Worm (Caenorhabditis elegans): ENCODE results near the gene K11H12.6.
A peak's percentile ranks its signal among the peaks of the same experiment; 100 is the strongest.

The K11H12.6 gene

DNA sequence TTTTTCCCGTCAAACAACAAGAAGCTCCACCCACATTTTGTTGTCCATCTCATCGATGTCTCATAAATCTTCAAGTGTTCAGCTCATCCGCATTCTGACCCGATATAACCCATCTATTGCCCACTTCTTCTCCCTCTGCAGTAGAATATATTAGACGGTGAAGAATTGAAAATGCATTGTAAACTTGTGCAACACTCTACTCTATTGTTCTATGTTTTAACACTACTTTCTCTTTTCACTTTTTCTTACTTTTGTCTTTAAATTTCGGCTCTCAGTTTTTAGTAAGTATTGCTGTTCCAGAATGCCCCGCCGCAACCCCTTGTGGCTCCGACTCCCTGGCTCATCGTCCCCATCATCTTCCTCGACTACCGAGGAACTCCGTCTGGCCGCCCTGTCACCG lies 17.7 kb upstream of the K11H12.6 start, which contains the start of gene K11H12.9:
Gene K11H12.9 (plus strand): TSS at position 301 of the 400 bp plus-strand sequence.
- TF ChIP-seq efl-1 (optimal IDR thresholded peaks at IDR 0.05) = no peak
- TF ChIP-seq efl-1 (GFP tag; optimal IDR thresholded peaks at IDR 0.05 in 1 of 2) = peak in 1 of 2 experiments; percentile 41
- TF ChIP-seq isw-1 (GFP tag; IDR thresholded peaks at IDR 0.05) = no peak
- no peak for TF ChIP-seq nhr-85 (tag)
- no peak for TF ChIP-seq ets-5 (GFP tag; IDR thresholded peaks at IDR 0.05)

DNA sequence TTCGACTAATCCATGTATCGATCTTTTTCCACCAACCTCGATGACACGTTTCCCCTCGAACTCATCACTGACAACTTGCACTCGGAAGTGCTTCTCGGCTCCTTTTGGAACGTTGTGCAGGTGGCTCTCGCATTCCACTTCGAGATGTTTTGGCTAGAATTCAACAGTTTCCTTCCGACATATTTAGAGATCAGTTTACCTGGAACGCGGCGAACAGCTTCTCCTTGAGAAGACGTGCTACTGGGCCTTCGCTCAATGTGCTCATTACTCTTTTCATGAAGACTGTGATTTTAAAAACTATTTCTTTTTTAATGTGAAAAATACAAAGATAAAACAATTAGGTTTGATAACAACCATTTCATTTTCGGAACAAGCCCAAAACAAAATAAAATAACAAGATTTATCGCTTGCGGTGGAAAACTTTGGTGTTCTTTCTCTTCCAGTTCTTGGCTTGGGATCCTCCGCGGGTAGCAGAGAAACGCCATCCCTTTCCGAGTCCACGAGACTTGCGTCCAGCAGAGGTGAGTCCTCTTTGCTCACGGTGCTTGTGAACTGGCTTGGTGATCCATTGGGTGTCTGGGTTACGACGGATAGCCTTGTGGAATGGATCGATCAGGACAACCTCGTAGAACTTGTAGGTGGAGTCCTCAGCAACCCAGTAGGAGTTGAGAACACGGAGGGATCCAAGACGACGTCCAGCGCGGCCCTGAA lies 13.8 kb upstream of the K11H12.6 start, which contains the start of gene K11H12.1:
Gene K11H12.1 (minus strand): TSS at position 284 of the 711 bp plus-strand sequence.
- TF ChIP-seq lsy-2 (tag; optimal IDR thresholded peaks at IDR 0.05) = peak in 1 of 2 experiments; percentile 46
- TF ChIP-seq nhr-85 (tag) = peak; percentile 37
- TF ChIP-seq ceh-82 (tag; optimal IDR thresholded peaks at IDR 0.05) = no peak
- no peak for TF ChIP-seq ztf-11 (tag; optimal IDR thresholded peaks at IDR 0.05)
- no peak for TF ChIP-seq vab-15 (tag; optimal IDR thresholded peaks at IDR 0.05)
- TF ChIP-seq blmp-1 (tag; optimal IDR thresholded peaks at IDR 0.05) = no peak
- no peak for TF ChIP-seq unc-62 (GFP tag; optimal IDR thresholded peaks at IDR 0.05)
- TF ChIP-seq mep-1 (tag; optimal IDR thresholded peaks at IDR 0.05) = no peak
- TF ChIP-seq efl-1 (optimal IDR thresholded peaks at IDR 0.05) = no peak
- TF ChIP-seq efl-1 (GFP tag; optimal IDR thresholded peaks at IDR 0.05 in 1 of 2) = peak in 1 of 2 experiments; percentile 63
- TF ChIP-seq unc-86 (tag; optimal IDR thresholded peaks at IDR 0.05) = no peak

DNA sequence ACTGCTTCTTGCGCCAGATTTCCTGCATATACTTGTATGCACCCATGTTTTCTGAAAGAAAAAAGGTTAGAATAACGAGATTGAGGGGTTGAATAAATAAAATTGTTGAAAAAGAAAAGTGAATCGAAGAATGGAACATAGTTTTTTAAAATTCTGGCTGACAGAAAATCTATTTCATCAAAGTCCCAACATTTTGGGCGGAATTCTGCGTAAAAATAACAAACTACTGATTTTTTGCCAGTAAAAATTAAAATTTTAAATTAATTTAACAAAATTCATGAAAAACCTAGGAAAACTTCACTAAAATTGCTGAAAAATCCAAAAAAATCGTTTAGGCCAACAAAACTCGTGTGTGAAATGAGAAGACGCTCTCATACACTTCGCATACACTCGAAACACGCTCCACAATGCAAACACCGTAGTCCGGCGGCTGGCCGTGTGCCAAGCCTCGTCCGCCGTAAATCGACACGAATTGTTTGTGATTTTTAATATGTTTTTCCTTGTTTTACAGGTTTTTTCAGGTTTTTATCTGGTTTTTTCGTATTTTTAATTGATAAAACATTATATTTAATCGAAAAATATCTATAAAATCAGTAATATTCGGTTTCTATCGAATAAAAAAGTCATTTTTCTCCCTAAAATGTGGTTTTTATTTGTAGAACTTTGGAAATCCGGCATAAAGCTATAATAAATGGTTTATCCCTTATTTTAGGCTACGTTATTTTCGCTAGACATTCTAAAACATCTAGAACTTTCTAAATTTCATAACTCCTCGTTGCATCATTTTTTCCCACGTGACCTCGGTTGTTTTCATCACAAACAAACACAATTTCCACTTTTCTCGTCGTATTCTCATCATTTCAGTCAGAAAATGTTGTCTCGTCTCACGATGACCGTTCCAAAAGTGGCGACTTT lies 12.3 kb upstream of the K11H12.6 start, which contains the start of the genes rpl-15 and K11H12.8:
Gene rpl-15 (minus strand): TSS at position 51 of the 915 bp plus-strand sequence.
Gene K11H12.8 (plus strand): TSS at position 865 of the 915 bp plus-strand sequence.
- peak; percentile 100 for TF ChIP-seq C16A3.4 (tag; optimal IDR thresholded peaks at IDR 0.05)
- peak; percentile 100 for TF ChIP-seq ceh-88 (GFP tag; IDR thresholded peaks at IDR 0.05)
- peak; percentile 98 for TF ChIP-seq ceh-8 (GFP tag; optimal IDR thresholded peaks at IDR 0.05)
- TF ChIP-seq nhr-20 (tag; optimal IDR thresholded peaks at IDR 0.05) = peak; percentile 100
- peak; percentile 99 for TF ChIP-seq xbp-1 (tag; optimal IDR thresholded peaks at IDR 0.05)
- peak; percentile 99 for TF ChIP-seq unc-86 (tag; optimal IDR thresholded peaks at IDR 0.05)
- TF ChIP-seq aly-2 (tag; optimal IDR thresholded peaks at IDR 0.05) = peak; percentile 98
- TF ChIP-seq mef-2 (tag; optimal IDR thresholded peaks at IDR 0.05) = peak; percentile 98
- peak; percentile 98 for TF ChIP-seq sox-4 (tag; optimal IDR thresholded peaks at IDR 0.05)
- peak; percentile 100 for TF ChIP-seq pax-3 (tag; optimal IDR thresholded peaks at IDR 0.05)
- peak; percentile 33 for TF ChIP-seq nhr-28 (tag; optimal IDR thresholded peaks at IDR 0.05)
- peak; percentile 97 for TF ChIP-seq elt-2 (tag; optimal IDR thresholded peaks at IDR 0.05)
- TF ChIP-seq efl-1 (optimal IDR thresholded peaks at IDR 0.05) = peak; percentile 97 to 98
- TF ChIP-seq efl-1 (GFP tag; optimal IDR thresholded peaks at IDR 0.05 in 1 of 2) = peak; percentile 89 to 99
- TF ChIP-seq lin-35 (GFP tag; optimal IDR thresholded peaks at IDR 0.05) = peak; percentile 95 to 97
- peak; percentile 100 for TF ChIP-seq nhr-77 (tag; optimal IDR thresholded peaks at IDR 0.05)
- TF ChIP-seq ces-1 (GFP tag; optimal IDR thresholded peaks at IDR 0.05) = peak; percentile 82
- no peak for TF ChIP-seq alr-1 (tag; optimal IDR thresholded peaks at IDR 0.05; ENCODE audit: borderline replicate concordance)
- peak; percentile 89 for TF ChIP-seq C34B4.2 (tag; optimal IDR thresholded peaks at IDR 0.05)
- peak; percentile 93 to 95 (median 94) for TF ChIP-seq dpl-1 (GFP tag; optimal IDR thresholded peaks at IDR 0.05)
- TF ChIP-seq fos-1 (tag; optimal IDR thresholded peaks at IDR 0.05) = peak; percentile 98
- TF ChIP-seq nhr-11 (tag; optimal IDR thresholded peaks at IDR 0.05) = peak; percentile 96
- peak; percentile 100 for TF ChIP-seq rnt-1 (tag; optimal IDR thresholded peaks at IDR 0.05)
- TF ChIP-seq egl-27 (tag; optimal IDR thresholded peaks at IDR 0.05) = peak; percentile 44 to 98
- TF ChIP-seq nhr-76 (tag; optimal IDR thresholded peaks at IDR 0.05) = peak; percentile 93
- peak; percentile 88 for TF ChIP-seq pag-3 (tag; optimal IDR thresholded peaks at IDR 0.05; ENCODE audit: borderline replicate concordance, insufficient read depth)
- TF ChIP-seq ceh-90 (tag; optimal IDR thresholded peaks at IDR 0.05) = peak; percentile 80
- no peak for TF ChIP-seq sptf-1 (tag; optimal IDR thresholded peaks at IDR 0.05)
- TF ChIP-seq isw-1 (GFP tag; IDR thresholded peaks at IDR 0.05) = peak; percentile 99
- peak; percentile 97 for TF ChIP-seq skn-1 (tag; optimal IDR thresholded peaks at IDR 0.05)
- peak; percentile 93 for TF ChIP-seq ceh-63 (GFP tag; optimal IDR thresholded peaks at IDR 0.05)
- TF ChIP-seq fkh-10 (GFP tag; optimal IDR thresholded peaks at IDR 0.05) = peak; percentile 99
- TF ChIP-seq unc-130 (tag; optimal IDR thresholded peaks at IDR 0.05) = peak; percentile 100
- peak; percentile 80 for TF ChIP-seq Y116A8C.19 (tag; optimal IDR thresholded peaks at IDR 0.05; ENCODE audit: borderline replicate concordance)
- TF ChIP-seq sup-37 (GFP tag; optimal IDR thresholded peaks at IDR 0.05) = peak; percentile 99
- peak; percentile 90; the same call in 1 of the 2 replicates for TF ChIP-seq ets-5 (GFP tag; IDR thresholded peaks at IDR 0.05)
